Worm (Caenorhabditis elegans) whole organism, L4 larva: ENCODE results near the gene ragc-1.

Source experiments
- D1046.2 ChIP-seq: fragments of 200-800 bp; sonication (Bioruptor generic); IDR thresholded peaks from 2 replicates; pipeline ENCODE4 v1.3.6; 2022; ENCODE audit warnings: missing genetic modification characterization, missing compliant biosample characterization
- ZK337.2 ChIP-seq: fragments of 200-800 bp; sonication (Bioruptor generic); IDR thresholded peaks from 2 replicates; pipeline ENCODE4 v1.3.6; 2022; ENCODE audit warnings: missing genetic modification reagents, missing genetic modification characterization, missing compliant biosample characterization
- ceh-32 ChIP-seq: sonication (generic microtip); optimal IDR thresholded peaks from 2 replicates; lab custom pipeline; 2016; ENCODE audit warnings: mild to moderate bottlenecking, missing genetic modification characterization, missing compliant biosample characterization; ENCODE audit not compliant: poor library complexity
- ces-1 ChIP-seq: fragments of 150-350 bp; sonication (generic microtip); optimal IDR thresholded peaks from 4 replicates; lab custom pipeline; 2014; ENCODE audit warnings: missing biosample characterization, missing genetic modification reagents, missing genetic modification characterization
- lsy-2 ChIP-seq, 2 experiments: fragments of 150-350 bp in 1 of 2; sonication (generic microtip) in 1 of 2; optimal IDR thresholded peaks; 2 replicates each; lab custom pipeline; 2014 to 2017; ENCODE audit warnings: missing biosample characterization in 2 of 2, missing genetic modification characterization in 2 of 2
- mxl-3 ChIP-seq: fragments of 200-800 bp; sonication (Bioruptor generic); optimal IDR thresholded peaks from 2 replicates; lab custom pipeline; 2018; ENCODE audit warnings: mild to moderate bottlenecking, missing genetic modification characterization, missing compliant biosample characterization
- nhr-42 ChIP-seq: fragments of 200-800 bp; sonication (Bioruptor generic); IDR thresholded peaks from 2 replicates; pipeline ENCODE4 v1.3.6; 2022; ENCODE audit warnings: missing genetic modification characterization, missing compliant biosample characterization
- nhr-76 ChIP-seq: fragments of 150-350 bp; optimal IDR thresholded peaks from 2 replicates; lab custom pipeline; 2014; ENCODE audit warnings: missing biosample characterization, missing genetic modification characterization
- skn-1 ChIP-seq: fragments of 150-350 bp; optimal IDR thresholded peaks from 2 replicates; lab custom pipeline; 2014; ENCODE audit warnings: missing biosample characterization, missing genetic modification characterization

- no peak for TF ChIP-seq ceh-32 (tag; lab: Kevin White, UChicago)
- TF ChIP-seq D1046.2 (GFP tag; lab: Robert Waterston, UW), result no peak
- no peak for TF ChIP-seq ZK337.2
- TF ChIP-seq ces-1 (GFP tag; lab: Kevin White, UChicago), result no peak
- no peak for TF ChIP-seq lsy-2 (tag; optimal IDR thresholded peaks at IDR 0.05; lab: Kevin White, UChicago)
- no peak for TF ChIP-seq nhr-42 (GFP tag; lab: Robert Waterston, UW)
- no peak for TF ChIP-seq nhr-76 (tag; lab: Kevin White, UChicago)
- TF ChIP-seq mxl-3 (GFP tag; lab: Kevin White, UChicago), result no peak
- TF ChIP-seq skn-1 (tag; lab: Kevin White, UChicago), result no peak
These were observed 30.4 kb downstream of the ragc-1 start for ce11 chrIV:11574331-11574730.
